Worm (Caenorhabditis elegans) whole organism, L2 larva: Measurements from ENCODE around the gene srbc-56.

Experiments
- crh-2 ChIP-seq: sonication (generic microtip); optimal IDR thresholded peaks from 2 replicates; lab custom pipeline; 2017; ENCODE audit warnings: missing biosample characterization, missing genetic modification characterization
- dmd-4 ChIP-seq: sonication (generic microtip); optimal IDR thresholded peaks from 2 replicates; lab custom pipeline; 2017; ENCODE audit warnings: missing biosample characterization, missing genetic modification characterization
- mdl-1 ChIP-seq, 2 experiments: fragments of 150-350 bp in 1 of 2; sonication (generic microtip) in 1 of 2; optimal IDR thresholded peaks; 2 replicates each; lab custom pipeline; 2017; ENCODE audit warnings: missing biosample characterization in 2 of 2, missing genetic modification characterization in 2 of 2
- nhr-10 ChIP-seq: sonication (generic microtip); optimal IDR thresholded peaks from 2 replicates; lab custom pipeline; 2017; ENCODE audit warnings: missing biosample characterization, missing genetic modification characterization
- nhr-25 ChIP-seq: fragments of 150-350 bp; sonication (generic microtip); optimal IDR thresholded peaks from 3 replicates; lab custom pipeline; 2014; ENCODE audit warnings: missing biosample characterization, missing genetic modification characterization
- sem-4 ChIP-seq: fragments of 150-350 bp; optimal IDR thresholded peaks from 2 replicates; lab custom pipeline; 2014; ENCODE audit warnings: missing biosample characterization, missing genetic modification reagents, missing genetic modification characterization
- sma-3 ChIP-seq: sonication (generic microtip); optimal IDR thresholded peaks from 2 replicates; lab custom pipeline; 2016; ENCODE audit warnings: missing genetic modification reagents, missing genetic modification characterization, missing compliant biosample characterization
- unc-62 ChIP-seq: fragments of 150-350 bp; optimal IDR thresholded peaks from 2 replicates; lab custom pipeline; 2014; ENCODE audit warnings: missing biosample characterization, missing genetic modification reagents, missing genetic modification characterization
- zag-1 ChIP-seq: fragments of 150-350 bp; optimal IDR thresholded peaks from 2 replicates; lab custom pipeline; 2014; ENCODE audit warnings: missing biosample characterization, missing genetic modification characterization
- ztf-4 ChIP-seq: fragments of 150-350 bp; optimal IDR thresholded peaks from 2 replicates; lab custom pipeline; 2014; ENCODE audit warnings: missing biosample characterization, missing genetic modification characterization

- TF ChIP-seq ztf-4 (tag; lab: Kevin White, UChicago) (no peak), mdl-1 (tag; optimal IDR thresholded peaks at IDR 0.05; lab: Kevin White, UChicago) (no peak), crh-2 (tag; lab: Kevin White, UChicago) (no peak), dmd-4 (tag; lab: Kevin White, UChicago) (no peak), nhr-10 (tag; lab: Kevin White, UChicago) (no peak), nhr-25 (tag; lab: Kevin White, UChicago) (no peak), zag-1 (tag; lab: Kevin White, UChicago) (no peak), sma-3 (GFP tag; lab: Kevin White, UChicago) (no peak), unc-62 (GFP tag; lab: Kevin White, UChicago) (no peak), sem-4 (tag; lab: Kevin White, UChicago) (no peak)
Measured at ce11 chrV:15833622-15834021, 2.1 kb upstream of the srbc-56 start, which contains the start of gene srbc-54.
